Fruit fly (Drosophila melanogaster) S2 (cell line): ENCODE results near the gene Cpr65Ax1.

Experiments
- CG8478 ChIP-seq: fragments of >200 bp; optimal IDR thresholded peaks from 2 replicates; lab custom pipeline; 2018
- CTCF ChIP-seq, 2 experiments: fragments of >200 bp; optimal IDR thresholded peaks; 2 replicates each; lab custom pipeline; 2018

- TF ChIP-seq CTCF (optimal IDR thresholded peaks at IDR 0.05; lab: Kevin White, UChicago) = no peak
- no peak for TF ChIP-seq CG8478 (lab: Kevin White, UChicago)
Measured at dm6 chr3L:6104551-6104950, 43.2 kb downstream of the Cpr65Ax1 start.
